Fruit fly (Drosophila melanogaster): ENCODE data around the gene HLH3B.

The HLH3B gene

DNA sequence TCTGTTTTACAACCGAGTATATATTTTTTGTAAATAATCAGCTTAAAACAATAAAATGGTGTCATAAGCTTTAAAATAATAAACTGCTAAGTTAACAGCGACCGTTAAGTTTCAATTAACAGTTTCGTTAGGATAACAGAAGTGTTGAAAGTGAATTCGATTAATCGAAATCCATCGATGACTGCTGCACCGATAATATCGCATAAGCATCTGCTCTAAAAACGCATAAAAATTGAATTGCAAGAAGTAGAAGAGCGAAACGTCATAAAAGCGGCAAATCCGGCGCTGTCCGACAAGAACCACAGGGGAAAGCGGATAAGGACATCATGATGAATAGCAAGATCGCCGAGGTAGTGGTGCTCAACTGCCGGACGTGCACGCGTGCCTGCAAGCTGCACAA, 46.0 kb upstream of the HLH3B start, which contains the start of gene dwg (continued):
- TF ChIP-seq Opbp (GFP tag; IDR thresholded peaks at IDR 0.05; ENCODE audit: partially characterized antibody) (peak; percentile 82; the same call in 2 of the 3 replicates), CG9876 (GFP tag; optimal IDR thresholded peaks at IDR 0.05) (no peak), CG8478 (optimal IDR thresholded peaks at IDR 0.05) (no peak), YL-1 (GFP tag; optimal IDR thresholded peaks at IDR 0.05) (peak; percentile 30), pzg (GFP tag; optimal IDR thresholded peaks at IDR 0.05) (peak; percentile 53), Dp (GFP tag; optimal IDR thresholded peaks at IDR 0.05) (peak; percentile 42), Ada2b (GFP tag; IDR thresholded peaks at IDR 0.05) (no peak), Dref (GFP tag; IDR thresholded peaks at IDR 0.05) (peak; percentile 76), CG15073 (GFP tag; optimal IDR thresholded peaks at IDR 0.05) (no peak), E2f2 (GFP tag; IDR thresholded peaks at IDR 0.05) (peak; percentile 54), bbx (GFP tag; IDR thresholded peaks at IDR 0.05; ENCODE audit: partially characterized antibody) (peak; percentile 90), gsb-n (tag; optimal IDR thresholded peaks at IDR 0.05) (no peak), sna (GFP tag; IDR thresholded peaks at IDR 0.05; ENCODE audit: partially characterized antibody) (peak; percentile 81), Doc3 (GFP tag; IDR thresholded peaks at IDR 0.05; ENCODE audit: partially characterized antibody) (peak; percentile 79), amos (GFP tag; IDR thresholded peaks at IDR 0.05; ENCODE audit: partially characterized antibody) (peak; percentile 89), CG13123 (GFP tag; optimal IDR thresholded peaks at IDR 0.05) (no peak), trem (tag; optimal IDR thresholded peaks at IDR 0.05) (peak; percentile 36), ftz-f1 (GFP tag; optimal IDR thresholded peaks at IDR 0.05) (no peak), CG17186 (GFP tag; optimal IDR thresholded peaks at IDR 0.05) (peak; percentile 53), zen2 (GFP tag; IDR thresholded peaks at IDR 0.05; ENCODE audit: partially characterized antibody) (peak; percentile 87), NFAT (GFP tag; IDR thresholded peaks at IDR 0.05) (no peak), jing (GFP tag; optimal IDR thresholded peaks at IDR 0.05) (no peak), CG14860 (GFP tag; IDR thresholded peaks at IDR 0.05; ENCODE audit: partially characterized antibody) (peak; percentile 68; the same call in 2 of the 3 replicates), Dfd (GFP tag; optimal IDR thresholded peaks at IDR 0.05) (no peak), PHDP (tag; optimal IDR thresholded peaks at IDR 0.05) (no peak), otp (GFP tag; IDR thresholded peaks at IDR 0.05) (no peak), MESR4 (GFP tag; optimal IDR thresholded peaks at IDR 0.05) (peak; percentile 66), nerfin-2 (GFP tag; IDR thresholded peaks at IDR 0.05; ENCODE audit: partially characterized antibody) (peak; percentile 61), crp (GFP tag; optimal IDR thresholded peaks at IDR 0.05) (peak in 1 of 2 experiments; percentile 32), CG3995 (GFP tag; optimal IDR thresholded peaks at IDR 0.05) (peak; percentile 67), Blimp-1 (GFP tag; optimal IDR thresholded peaks at IDR 0.05) (peak; percentile 75), CG16813 (GFP tag; IDR thresholded peaks at IDR 0.05; ENCODE audit: partially characterized antibody) (peak; percentile 72), CG10462 (GFP tag; optimal IDR thresholded peaks at IDR 0.05) (no peak), emc (GFP tag; optimal IDR thresholded peaks at IDR 0.05) (no peak), CG7963 (GFP tag; IDR thresholded peaks at IDR 0.05; ENCODE audit: partially characterized antibody) (peak; percentile 82), gfzf (GFP tag; optimal IDR thresholded peaks at IDR 0.05) (peak; percentile 28), CG14441 (GFP tag; IDR thresholded peaks at IDR 0.05) (no peak), inv (GFP tag; IDR thresholded peaks at IDR 0.05; ENCODE audit: partially characterized antibody) (peak; percentile 65), vnd (GFP tag; IDR thresholded peaks at IDR 0.05; ENCODE audit: partially characterized antibody) (peak; percentile 75), phol (tag; optimal IDR thresholded peaks at IDR 0.05) (no peak), bowl (GFP tag; IDR thresholded peaks at IDR 0.05) (no peak), Sry-δ (GFP tag; optimal IDR thresholded peaks at IDR 0.05) (peak; percentile 79), ash1 (GFP tag; optimal IDR thresholded peaks at IDR 0.05) (no peak), tna (GFP tag; IDR thresholded peaks at IDR 0.05; ENCODE audit: partially characterized antibody) (peak; percentile 62), gcm (GFP tag; optimal IDR thresholded peaks at IDR 0.05) (no peak), CG15514 (GFP tag; optimal IDR thresholded peaks at IDR 0.05) (peak; percentile 57), wdn (GFP tag; IDR thresholded peaks at IDR 0.05) (no peak), gsb (GFP tag; IDR thresholded peaks at IDR 0.05) (no peak), BEAF-32 (GFP tag; optimal IDR thresholded peaks at IDR 0.05) (peak; percentile 79)
